Worm (Caenorhabditis elegans) whole organism, L1 larva: ENCODE results near the gene F59B10.5.
A peak's percentile ranks its signal among the peaks of the same experiment; 100 is the strongest.

Source experiments
- C16A3.4 ChIP-seq: fragments of 150-350 bp; optimal IDR thresholded peaks from 2 replicates; lab custom pipeline; 2014; ENCODE audit warnings: missing biosample characterization, missing genetic modification characterization
- alr-1 ChIP-seq: fragments of 200-800 bp; sonication (Bioruptor generic); optimal IDR thresholded peaks from 2 replicates; lab custom pipeline; 2018; ENCODE audit warnings: borderline replicate concordance, mild to moderate bottlenecking, missing genetic modification characterization, missing compliant biosample characterization
- aly-2 ChIP-seq: fragments of 150-350 bp; optimal IDR thresholded peaks from 2 replicates; lab custom pipeline; 2014; ENCODE audit warnings: missing biosample characterization, missing genetic modification characterization
- ama-1 ChIP-seq: fragments of 150-350 bp; optimal IDR thresholded peaks from 2 replicates; lab custom pipeline; 2014
- blmp-1 ChIP-seq: fragments of 150-350 bp; optimal IDR thresholded peaks from 2 replicates; lab custom pipeline; 2014; ENCODE audit warnings: missing biosample characterization, missing genetic modification characterization
- ceh-82 ChIP-seq, 3 experiments: fragments of 150-350 bp in 1 of 3; sonication (generic microtip) in 2 of 3; optimal IDR thresholded peaks; 2 replicates each; lab custom pipeline; 2014 to 2017; ENCODE audit warnings: missing biosample characterization in 3 of 3, missing genetic modification characterization in 3 of 3
- dsc-1 ChIP-seq: sonication (generic microtip); optimal IDR thresholded peaks from 2 replicates; lab custom pipeline; 2016; ENCODE audit warnings: mild to moderate bottlenecking, missing genetic modification characterization, missing compliant biosample characterization
- efl-1 ChIP-seq, 4 experiments: fragments of 150-350 bp; optimal IDR thresholded peaks in 3 of 4; peaks in 1 of 4; 1 replicate in 1 of 4; 2 replicates in 3 of 4; lab custom pipeline; 2014; ENCODE audit warnings: missing biosample characterization in 2 of 4, missing genetic modification characterization in 2 of 4, missing genetic modification reagents in 2 of 4
- efl-3 ChIP-seq: fragments of 200-800 bp; sonication (Bioruptor generic); optimal IDR thresholded peaks from 2 replicates; lab custom pipeline; 2018; ENCODE audit warnings: mild to moderate bottlenecking, missing genetic modification characterization, missing compliant biosample characterization
- ets-5 ChIP-seq: fragments of 200-800 bp; sonication (Bioruptor generic); IDR thresholded peaks from 2 replicates; pipeline ENCODE4 v1.3.6; 2022; ENCODE audit warnings: missing genetic modification characterization, missing compliant biosample characterization
- fkh-8 ChIP-seq: sonication (generic microtip); optimal IDR thresholded peaks from 2 replicates; lab custom pipeline; 2016; ENCODE audit warnings: mild to moderate bottlenecking, missing genetic modification characterization, missing compliant biosample characterization
- hlh-4 ChIP-seq: sonication (generic microtip); optimal IDR thresholded peaks from 2 replicates; lab custom pipeline; 2016; ENCODE audit warnings: mild to moderate bottlenecking, missing genetic modification characterization, missing compliant biosample characterization
- hpl-2 ChIP-seq: fragments of 150-350 bp; optimal IDR thresholded peaks from 2 replicates; lab custom pipeline; 2014; ENCODE audit warnings: missing biosample characterization, missing genetic modification reagents, missing genetic modification characterization
- irx-1 ChIP-seq: sonication (generic microtip); optimal IDR thresholded peaks from 2 replicates; lab custom pipeline; 2016; ENCODE audit warnings: missing genetic modification characterization, missing compliant biosample characterization
- isw-1 ChIP-seq: fragments of 200-800 bp; sonication (Bioruptor generic); IDR thresholded peaks from 2 replicates; pipeline ENCODE4 v1.3.6; 2022; ENCODE audit warnings: missing genetic modification characterization, missing compliant biosample characterization
- jun-1 ChIP-seq: fragments of 150-350 bp; optimal IDR thresholded peaks from 2 replicates; lab custom pipeline; 2014; ENCODE audit warnings: missing biosample characterization, missing genetic modification reagents, missing genetic modification characterization
- lin-15B ChIP-seq: fragments of 150-350 bp; sonication (generic microtip); optimal IDR thresholded peaks from 3 replicates; lab custom pipeline; 2014; ENCODE audit warnings: missing biosample characterization, missing genetic modification characterization
- lin-35 ChIP-seq, 2 experiments: fragments of 150-350 bp; optimal IDR thresholded peaks; 2 replicates each; lab custom pipeline; 2014; ENCODE audit warnings: missing biosample characterization in 2 of 2, missing genetic modification characterization in 2 of 2, missing genetic modification reagents in 2 of 2
- lsy-2 ChIP-seq, 2 experiments: fragments of 150-350 bp; optimal IDR thresholded peaks; 2 replicates each; lab custom pipeline; 2014; ENCODE audit warnings: missing biosample characterization in 2 of 2, missing genetic modification characterization in 2 of 2
- nhr-19 ChIP-seq: fragments of 200-800 bp; sonication (Bioruptor generic); conservative IDR thresholded peaks from 2 replicates; pipeline ENCODE4 v1.3.6; 2022; ENCODE audit warnings: missing genetic modification characterization, missing compliant biosample characterization
- nhr-28 ChIP-seq: fragments of 150-350 bp; optimal IDR thresholded peaks from 2 replicates; lab custom pipeline; 2014; ENCODE audit warnings: missing biosample characterization, missing genetic modification characterization
- nhr-47 ChIP-seq: sonication (generic microtip); optimal IDR thresholded peaks from 2 replicates; lab custom pipeline; 2016; ENCODE audit warnings: mild to moderate bottlenecking, missing genetic modification characterization, moderate library complexity, missing compliant biosample characterization
- nhr-71 ChIP-seq: sonication (generic microtip); optimal IDR thresholded peaks from 2 replicates; lab custom pipeline; 2016; ENCODE audit warnings: mild to moderate bottlenecking, missing genetic modification characterization, moderate library complexity, missing compliant biosample characterization
- nhr-84 ChIP-seq: sonication (generic microtip); optimal IDR thresholded peaks from 2 replicates; lab custom pipeline; 2017; ENCODE audit warnings: missing biosample characterization, missing genetic modification characterization
- nhr-90 ChIP-seq: sonication (generic microtip); optimal IDR thresholded peaks from 2 replicates; lab custom pipeline; 2016; ENCODE audit warnings: mild to moderate bottlenecking, missing genetic modification characterization, missing compliant biosample characterization; ENCODE audit not compliant: poor library complexity
- rnt-1 ChIP-seq: sonication (generic microtip); optimal IDR thresholded peaks from 2 replicates; lab custom pipeline; 2016; ENCODE audit warnings: mild to moderate bottlenecking, missing genetic modification characterization, moderate library complexity, missing compliant biosample characterization
- snu-23 ChIP-seq: sonication (generic microtip); optimal IDR thresholded peaks from 2 replicates; lab custom pipeline; 2016; ENCODE audit warnings: missing genetic modification characterization, missing compliant biosample characterization
- unc-130 ChIP-seq: fragments of 150-350 bp; optimal IDR thresholded peaks from 2 replicates; lab custom pipeline; 2017; ENCODE audit warnings: missing biosample characterization, missing genetic modification characterization, inconsistent platforms
- unc-30 ChIP-seq: sonication (generic microtip); optimal IDR thresholded peaks from 2 replicates; lab custom pipeline; 2017; ENCODE audit warnings: missing biosample characterization, missing genetic modification characterization
- xbp-1 ChIP-seq: sonication (generic microtip); optimal IDR thresholded peaks from 2 replicates; lab custom pipeline; 2016; ENCODE audit warnings: missing genetic modification characterization, missing compliant biosample characterization
- zag-1 ChIP-seq: fragments of 150-350 bp; optimal IDR thresholded peaks from 2 replicates; lab custom pipeline; 2014; ENCODE audit warnings: missing biosample characterization, missing genetic modification characterization
- zip-4 ChIP-seq: fragments of 200-800 bp; sonication (Bioruptor generic); optimal IDR thresholded peaks from 2 replicates; lab custom pipeline; 2018; ENCODE audit warnings: mild to moderate bottlenecking, missing genetic modification characterization, moderate library complexity, missing compliant biosample characterization
- ztf-11 ChIP-seq, 2 experiments: sonication (generic microtip); optimal IDR thresholded peaks; 2 replicates each; lab custom pipeline; 2016 to 2017; ENCODE audit warnings: missing genetic modification characterization in 2 of 2, missing biosample characterization in 1 of 2, missing compliant biosample characterization in 1 of 2

Gene F59B10.5

ce11 chrII:10547311-10547710 lies 23.8 kb upstream of the F59B10.5 start (continued):
- no peak for TF ChIP-seq ceh-82 (tag; optimal IDR thresholded peaks at IDR 0.05; lab: Kevin White, UChicago)
- no peak for TF ChIP-seq hpl-2 (GFP tag; lab: Kevin White, UChicago)
- no peak for TF ChIP-seq isw-1 (GFP tag; lab: Robert Waterston, UW)
- no peak for TF ChIP-seq alr-1 (tag; lab: Kevin White, UChicago)
- no peak for TF ChIP-seq nhr-84
- TF ChIP-seq unc-130, result no peak
- no peak for TF ChIP-seq lin-15B (tag; lab: Kevin White, UChicago)
- TF ChIP-seq efl-3, result no peak

ce11 chrII:10546784-10547087 lies 23.3 kb upstream of the F59B10.5 start:
- TF ChIP-seq ets-5 (GFP tag; lab: Robert Waterston, UW), result no peak
- no peak for TF ChIP-seq ceh-82 (tag; optimal IDR thresholded peaks at IDR 0.05; lab: Kevin White, UChicago)
- peak; percentile 6 for TF ChIP-seq snu-23 (GFP tag; lab: Kevin White, UChicago)
- no peak for TF ChIP-seq nhr-90
- TF ChIP-seq zip-4, result peak; percentile 19
- TF ChIP-seq blmp-1, result peak; percentile 21
- no peak for TF ChIP-seq alr-1 (tag; lab: Kevin White, UChicago)
- TF ChIP-seq ztf-11 (tag; optimal IDR thresholded peaks at IDR 0.05; lab: Kevin White, UChicago), result peak in 1 of 2 experiments; percentile 8
- TF ChIP-seq unc-30, result no peak
- peak; percentile 47 for TF ChIP-seq ama-1
- TF ChIP-seq nhr-28 (tag; lab: Kevin White, UChicago), result no peak
- peak; percentile 31 for TF ChIP-seq rnt-1 (tag; lab: Kevin White, UChicago)
- TF ChIP-seq C16A3.4 (tag; lab: Kevin White, UChicago), result peak; percentile 16
- TF ChIP-seq nhr-71, result peak; percentile 43
- peak in 1 of 2 experiments; percentile 13 for TF ChIP-seq lsy-2 (tag; optimal IDR thresholded peaks at IDR 0.05; lab: Kevin White, UChicago)
- no peak for TF ChIP-seq efl-1 (optimal IDR thresholded peaks at IDR 0.05; lab: Kevin White, UChicago)
- TF ChIP-seq efl-1 (GFP tag; optimal IDR thresholded peaks at IDR 0.05 in 1 of 2; lab: Kevin White, UChicago), result peak in 1 of 2 experiments; percentile 81
- TF ChIP-seq, all 84 proteins: peak for 10

- TF ChIP-seq snu-23 (GFP tag; lab: Kevin White, UChicago) (peak; percentile 9), rnt-1 (tag; lab: Kevin White, UChicago) (no peak), ama-1 (peak; percentile 9), xbp-1 (tag; lab: Kevin White, UChicago) (no peak), fkh-8 (tag; lab: Kevin White, UChicago) (peak; percentile 36), hlh-4 (tag; lab: Kevin White, UChicago) (no peak), nhr-47 (tag; lab: Kevin White, UChicago) (peak; percentile 13), dsc-1 (tag; lab: Kevin White, UChicago) (peak; percentile 0), efl-1 (optimal IDR thresholded peaks at IDR 0.05; lab: Kevin White, UChicago) (no peak), efl-1 (GFP tag; optimal IDR thresholded peaks at IDR 0.05 in 1 of 2; lab: Kevin White, UChicago) (peak in 1 of 2 experiments; percentile 70)
- TF ChIP-seq, all 84 proteins: peak for 6
These were observed 22.7 kb upstream of the F59B10.5 start for ce11 chrII:10545924-10546783.

- no peak for TF ChIP-seq nhr-19 (GFP tag; lab: Robert Waterston, UW)
- TF ChIP-seq irx-1 (tag; lab: Kevin White, UChicago), result peak; percentile 9
- TF ChIP-seq alr-1 (tag; lab: Kevin White, UChicago), result no peak
- TF ChIP-seq ets-5 (GFP tag; lab: Robert Waterston, UW), result no peak
- peak in 1 of 2 experiments; percentile 23 for TF ChIP-seq lin-35 (GFP tag; optimal IDR thresholded peaks at IDR 0.05; lab: Kevin White, UChicago)
- peak; percentile 7 for TF ChIP-seq aly-2 (tag; lab: Kevin White, UChicago)
- TF ChIP-seq efl-1 (optimal IDR thresholded peaks at IDR 0.05; lab: Kevin White, UChicago), result no peak
- peak in 1 of 2 experiments; percentile 87 for TF ChIP-seq efl-1 (GFP tag; optimal IDR thresholded peaks at IDR 0.05 in 1 of 2; lab: Kevin White, UChicago)
- peak; percentile 60 for TF ChIP-seq ama-1
- no peak for TF ChIP-seq zag-1 (tag; lab: Kevin White, UChicago)
- no peak for TF ChIP-seq jun-1 (tag; lab: Kevin White, UChicago)
- TF ChIP-seq nhr-90, result peak; percentile 4
- TF ChIP-seq rnt-1 (tag; lab: Kevin White, UChicago), result peak; percentile 21
These were observed 21.7 kb upstream of the F59B10.5 start for ce11 chrII:10545213-10545612.
